Worm (Caenorhabditis elegans): Measurements from ENCODE around the gene marc-1.

The marc-1 gene

ce11 chrV:9716397-9716796 is 23.1 kb upstream of the marc-1 start, which contains the start of gene str-188:
Gene str-188, plus strand, starts transcription at chrV:9716697.
- TF ChIP-seq lin-39 (tag; optimal IDR thresholded peaks at IDR 0.05) (no peak), sma-3 (GFP tag; optimal IDR thresholded peaks at IDR 0.05) (no peak), sma-9 (GFP tag; optimal IDR thresholded peaks at IDR 0.05) (no peak), sma-9 (tag; optimal IDR thresholded peaks at IDR 0.05) (no peak), unc-39 (tag; optimal IDR thresholded peaks at IDR 0.05) (no peak), mab-5 (tag; optimal IDR thresholded peaks at IDR 0.05) (no peak), mbf-1 (tag; optimal IDR thresholded peaks at IDR 0.05) (no peak), egl-27 (tag; optimal IDR thresholded peaks at IDR 0.05) (no peak), aly-2 (tag; optimal IDR thresholded peaks at IDR 0.05) (no peak)

ce11 chrV:9724021-9724671 is 15.4 kb upstream of the marc-1 start, which contains the start of gene slcr-46.3:
Gene slcr-46.3, minus strand, starts transcription at chrV:9724106.
- peak; percentile 8 for TF ChIP-seq nhr-129 (tag; optimal IDR thresholded peaks at IDR 0.05)
- no peak for TF ChIP-seq snpc-4 (tag; optimal IDR thresholded peaks at IDR 0.05)
- no peak for TF ChIP-seq blmp-1 (tag; optimal IDR thresholded peaks at IDR 0.05; ENCODE audit: insufficient read depth)
- peak; percentile 30 for TF ChIP-seq C34F6.9 (tag; optimal IDR thresholded peaks at IDR 0.05)

- no peak for TF ChIP-seq lsy-2 (tag; optimal IDR thresholded peaks at IDR 0.05)
- TF ChIP-seq R02D3.7 (tag; optimal IDR thresholded peaks at IDR 0.05): no peak
- TF ChIP-seq fos-1 (tag; optimal IDR thresholded peaks at IDR 0.05): peak; percentile 55
Measured at ce11 chrV:9725719-9726118, 13.8 kb upstream of the marc-1 start.

- TF ChIP-seq peb-1 (tag; optimal IDR thresholded peaks at IDR 0.05): no peak
- no peak for TF ChIP-seq nhr-77 (tag; optimal IDR thresholded peaks at IDR 0.05)
- peak; percentile 83 for TF ChIP-seq fos-1 (tag; optimal IDR thresholded peaks at IDR 0.05)
- peak; percentile 55 for TF ChIP-seq lin-13 (GFP tag; optimal IDR thresholded peaks at IDR 0.05)
- no peak for TF ChIP-seq Y55F3AM.14 (GFP tag; optimal IDR thresholded peaks at IDR 0.05)
- TF ChIP-seq unc-55 (GFP tag; optimal IDR thresholded peaks at IDR 0.05): peak; percentile 86
- no peak for TF ChIP-seq mdl-1 (tag; optimal IDR thresholded peaks at IDR 0.05)
- peak; percentile 42 for TF ChIP-seq snpc-4 (tag; optimal IDR thresholded peaks at IDR 0.05)
- no peak for TF ChIP-seq nhr-10 (tag; optimal IDR thresholded peaks at IDR 0.05)
- TF ChIP-seq alr-1 (tag; optimal IDR thresholded peaks at IDR 0.05): no peak
- TF ChIP-seq zag-1 (tag; optimal IDR thresholded peaks at IDR 0.05): no peak
- no peak for TF ChIP-seq unc-39 (tag; optimal IDR thresholded peaks at IDR 0.05)
- TF ChIP-seq C34F6.9 (tag; optimal IDR thresholded peaks at IDR 0.05): peak; percentile 82
- TF ChIP-seq ZK546.5 (tag; optimal IDR thresholded peaks at IDR 0.05): no peak
- TF ChIP-seq unc-62 (GFP tag; optimal IDR thresholded peaks at IDR 0.05): no peak
- no peak for TF ChIP-seq nhr-237 (tag; optimal IDR thresholded peaks at IDR 0.05)
- TF ChIP-seq elt-3 (tag; optimal IDR thresholded peaks at IDR 0.05): no peak
- TF ChIP-seq blmp-1 (tag; optimal IDR thresholded peaks at IDR 0.05; ENCODE audit: insufficient read depth): no peak
- no peak for TF ChIP-seq ztf-11 (tag; optimal IDR thresholded peaks at IDR 0.05)
- peak; percentile 51 for TF ChIP-seq sma-3 (GFP tag; optimal IDR thresholded peaks at IDR 0.05)
- TF ChIP-seq sma-9 (GFP tag; optimal IDR thresholded peaks at IDR 0.05): peak; percentile 40
- no peak for TF ChIP-seq sma-9 (tag; optimal IDR thresholded peaks at IDR 0.05)
- TF ChIP-seq egl-27 (tag; optimal IDR thresholded peaks at IDR 0.05): no peak
- TF ChIP-seq ama-1 (optimal IDR thresholded peaks at IDR 0.05): peak; percentile 61
- no peak for TF ChIP-seq nhr-25 (tag; optimal IDR thresholded peaks at IDR 0.05)
- TF ChIP-seq gmeb-1 (tag; optimal IDR thresholded peaks at IDR 0.05): peak; percentile 56
- no peak for TF ChIP-seq lin-39 (tag; optimal IDR thresholded peaks at IDR 0.05)
- TF ChIP-seq nhr-11 (tag; optimal IDR thresholded peaks at IDR 0.05): no peak
- TF ChIP-seq F13H6.1 (tag; optimal IDR thresholded peaks at IDR 0.05): peak; percentile 39
- TF ChIP-seq nhr-6 (tag; optimal IDR thresholded peaks at IDR 0.05): no peak
- peak; percentile 12 for TF ChIP-seq ztf-4 (tag; optimal IDR thresholded peaks at IDR 0.05)
- no peak for TF ChIP-seq R02D3.7 (tag; optimal IDR thresholded peaks at IDR 0.05)
- TF ChIP-seq ceh-16 (tag; optimal IDR thresholded peaks at IDR 0.05): no peak
- TF ChIP-seq elt-1 (tag; optimal IDR thresholded peaks at IDR 0.05): no peak
- TF ChIP-seq nhr-12 (tag; optimal IDR thresholded peaks at IDR 0.05): no peak
- peak in 1 of 2 experiments; percentile 82 for TF ChIP-seq lsy-2 (tag; optimal IDR thresholded peaks at IDR 0.05)
- no peak for TF ChIP-seq nhr-21 (tag; optimal IDR thresholded peaks at IDR 0.05)
- TF ChIP-seq ceh-82 (tag; optimal IDR thresholded peaks at IDR 0.05): no peak
- TF ChIP-seq nhr-23 (tag; optimal IDR thresholded peaks at IDR 0.05): no peak
- peak; percentile 61 for TF ChIP-seq sem-4 (tag; optimal IDR thresholded peaks at IDR 0.05)
- no peak for TF ChIP-seq mbf-1 (tag; optimal IDR thresholded peaks at IDR 0.05)
- peak; percentile 25 for TF ChIP-seq skn-1 (tag; optimal IDR thresholded peaks at IDR 0.05)
Measured at ce11 chrV:9729462-9730162, 9.9 kb upstream of the marc-1 start, which contains the start of the genes aagr-3 and drap-1. Gene aagr-3, minus strand, starts transcription at chrV:9729512. Gene drap-1, plus strand, starts transcription at chrV:9730106.
